Fruit fly (Drosophila melanogaster) whole organism, embryonic: Measurements from ENCODE around the gene vsg.

Source experiments
- B-H2 ChIP-seq: fragments of 200-800 bp; sonication (Bioruptor generic); optimal IDR thresholded peaks from 2 replicates; lab custom pipeline; 2018; ENCODE audit warnings: missing biosample characterization, mild to moderate bottlenecking, missing genetic modification characterization
- Blimp-1 ChIP-seq: fragments of 200-800 bp; sonication (Bioruptor generic); optimal IDR thresholded peaks from 3 replicates; lab custom pipeline; 2018; ENCODE audit warnings: missing biosample characterization, missing genetic modification characterization, mild to moderate bottlenecking, moderate library complexity, missing genetic modification reagents
- BtbVII ChIP-seq: fragments of 200-800 bp; sonication (Bioruptor generic); optimal IDR thresholded peaks from 3 replicates; lab custom pipeline; 2017; ENCODE audit warnings: missing biosample characterization, mild to moderate bottlenecking, missing genetic modification characterization
- CG10267 ChIP-seq: fragments of 200-800 bp; sonication (Bioruptor generic); optimal IDR thresholded peaks from 2 replicates; lab custom pipeline; 2018; ENCODE audit warnings: missing biosample characterization, mild to moderate bottlenecking, missing genetic modification characterization, moderate library complexity
- CG13424 ChIP-seq: fragments of 200-800 bp; sonication (Bioruptor generic); optimal IDR thresholded peaks from 2 replicates; lab custom pipeline; 2019; ENCODE audit warnings: missing biosample characterization, mild to moderate bottlenecking, missing genetic modification characterization, moderate library complexity
- CG14050 ChIP-seq: fragments of 200-800 bp; sonication (Bioruptor generic); IDR thresholded peaks from 3 replicates; pipeline ENCODE4 v1.3.6; 2022; ENCODE audit warnings: missing biosample characterization, missing genetic modification characterization
- CG15011 ChIP-seq: fragments of 200-800 bp; sonication (Bioruptor generic); optimal IDR thresholded peaks from 3 replicates; lab custom pipeline; 2018; ENCODE audit warnings: missing biosample characterization, mild to moderate bottlenecking, missing genetic modification characterization
- CG15073 ChIP-seq: fragments of 200-800 bp; sonication (Bioruptor generic); optimal IDR thresholded peaks from 2 replicates; lab custom pipeline; 2016; ENCODE audit warnings: missing biosample characterization, missing genetic modification characterization
- CG17359 ChIP-seq: fragments of 200-800 bp; sonication (Bioruptor generic); optimal IDR thresholded peaks from 3 replicates; lab custom pipeline; 2018; ENCODE audit warnings: missing biosample characterization, mild to moderate bottlenecking, missing genetic modification characterization, moderate library complexity
- CG17385 ChIP-seq: fragments of 200-800 bp; sonication (Bioruptor generic); optimal IDR thresholded peaks from 3 replicates; lab custom pipeline; 2018; ENCODE audit warnings: missing biosample characterization, mild to moderate bottlenecking, missing genetic modification characterization
- CG17568 ChIP-seq: fragments of 200-800 bp; sonication (Bioruptor generic); optimal IDR thresholded peaks from 2 replicates; lab custom pipeline; 2018; ENCODE audit warnings: missing biosample characterization, mild to moderate bottlenecking, missing genetic modification characterization, moderate library complexity
- CG2202 ChIP-seq: fragments of 200-800 bp; sonication (Bioruptor generic); optimal IDR thresholded peaks from 2 replicates; lab custom pipeline; 2018; ENCODE audit warnings: missing biosample characterization, mild to moderate bottlenecking, missing genetic modification characterization
- CG32772 ChIP-seq: fragments of 200-800 bp; sonication (Bioruptor generic); IDR thresholded peaks from 2 replicates; pipeline ENCODE4 v1.3.6; 2022; ENCODE audit warnings: missing biosample characterization, missing genetic modification characterization
- CG34376 ChIP-seq: fragments of 200-800 bp; sonication (Bioruptor generic); optimal IDR thresholded peaks from 2 replicates; lab custom pipeline; 2018; ENCODE audit warnings: missing biosample characterization, mild to moderate bottlenecking, missing genetic modification characterization
- CG3838 ChIP-seq: fragments of 200-800 bp; sonication (Bioruptor generic); optimal IDR thresholded peaks from 3 replicates; lab custom pipeline; 2016; ENCODE audit warnings: missing biosample characterization, missing genetic modification characterization
- CG43689 ChIP-seq: fragments of 200-800 bp; sonication (Bioruptor generic); IDR thresholded peaks from 2 replicates; pipeline ENCODE4 v1.3.6; 2022; ENCODE audit warnings: missing biosample characterization, missing genetic modification characterization
- CG9727 ChIP-seq: fragments of 200-800 bp; sonication (Bioruptor generic); optimal IDR thresholded peaks from 3 replicates; lab custom pipeline; 2017; ENCODE audit warnings: missing biosample characterization, mild to moderate bottlenecking, missing genetic modification characterization
- CG9876 ChIP-seq: fragments of 200-800 bp; sonication (Bioruptor generic); optimal IDR thresholded peaks from 2 replicates; lab custom pipeline; 2016; ENCODE audit warnings: missing biosample characterization, missing genetic modification characterization
- CG9932 ChIP-seq: fragments of 200-800 bp; sonication (Bioruptor generic); IDR thresholded peaks from 2 replicates; pipeline ENCODE4 v1.3.6; 2022; ENCODE audit warnings: missing biosample characterization, missing genetic modification characterization
- CHES-1-like ChIP-seq: fragments of 200-800 bp; sonication (Bioruptor generic); optimal IDR thresholded peaks from 2 replicates; lab custom pipeline; 2016; ENCODE audit warnings: missing biosample characterization, missing genetic modification characterization
- Chrac-16 ChIP-seq: fragments of 200-800 bp; sonication (Bioruptor generic); optimal IDR thresholded peaks from 3 replicates; lab custom pipeline; 2016; ENCODE audit warnings: missing biosample characterization, missing genetic modification characterization
- Dref ChIP-seq: fragments of 200-800 bp; sonication (Bioruptor generic); IDR thresholded peaks from 2 replicates; pipeline ENCODE4 v1.3.6; 2022; ENCODE audit warnings: missing biosample characterization, missing genetic modification characterization
- Fer1 ChIP-seq: fragments of 200-800 bp; sonication (Bioruptor generic); optimal IDR thresholded peaks from 2 replicates; lab custom pipeline; 2017; ENCODE audit warnings: missing biosample characterization, mild to moderate bottlenecking, missing genetic modification characterization
- H15 ChIP-seq: fragments of 200-800 bp; sonication (Bioruptor generic); IDR thresholded peaks from 3 replicates; pipeline ENCODE4 v1.3.6; 2022; ENCODE audit warnings: missing biosample characterization, missing genetic modification characterization
- Hey ChIP-seq: fragments of 200-800 bp; sonication (Bioruptor generic); optimal IDR thresholded peaks from 3 replicates; lab custom pipeline; 2018; ENCODE audit warnings: missing biosample characterization, mild to moderate bottlenecking, missing genetic modification characterization
- HmgD ChIP-seq: fragments of 200-800 bp; sonication (Bioruptor generic); optimal IDR thresholded peaks from 3 replicates; lab custom pipeline; 2016; ENCODE audit warnings: missing biosample characterization, missing genetic modification characterization
- Hr51 ChIP-seq, 2 experiments: fragments of 200-800 bp; sonication (Bioruptor generic); optimal IDR thresholded peaks; 2 replicates in 1 of 2; 3 replicates in 1 of 2; lab custom pipeline; 2016 to 2018; ENCODE audit warnings: missing biosample characterization in 2 of 2, missing genetic modification characterization in 2 of 2, mild to moderate bottlenecking in 1 of 2, moderate library complexity in 1 of 2
- Jarid2 ChIP-seq: fragments of 200-800 bp; sonication (Bioruptor generic); optimal IDR thresholded peaks from 3 replicates; lab custom pipeline; 2017; ENCODE audit warnings: mild to moderate bottlenecking, missing biosample characterization, missing genetic modification reagents, missing genetic modification characterization
- Lhr ChIP-seq: fragments of 200-800 bp; sonication (Bioruptor generic); optimal IDR thresholded peaks from 3 replicates; lab custom pipeline; 2017; ENCODE audit warnings: mild to moderate bottlenecking, missing biosample characterization, missing genetic modification reagents, missing genetic modification characterization
- Myb ChIP-seq: fragments of 200-800 bp; sonication (Bioruptor generic); optimal IDR thresholded peaks from 2 replicates; lab custom pipeline; 2016; ENCODE audit warnings: missing biosample characterization, missing genetic modification characterization
- NFAT ChIP-seq: fragments of 200-800 bp; sonication (Bioruptor generic); IDR thresholded peaks from 2 replicates; pipeline ENCODE4 v1.3.6; 2022; ENCODE audit warnings: missing biosample characterization, missing genetic modification characterization
- Ptx1 ChIP-seq: fragments of 200-800 bp; sonication (Bioruptor generic); IDR thresholded peaks from 2 replicates; pipeline ENCODE4 v1.3.6; 2022; ENCODE audit warnings: missing biosample characterization, missing genetic modification characterization
- al ChIP-seq: fragments of 200-800 bp; sonication (Bioruptor generic); IDR thresholded peaks from 2 replicates; pipeline ENCODE4 v1.3.6; 2022; ENCODE audit warnings: missing biosample characterization, missing genetic modification characterization
- cad ChIP-seq: fragments of >200 bp; optimal IDR thresholded peaks from 2 replicates; lab custom pipeline; 2017; ENCODE audit warnings: missing biosample characterization, missing genetic modification characterization
- chn ChIP-seq: fragments of 200-800 bp; sonication (Bioruptor generic); optimal IDR thresholded peaks from 2 replicates; lab custom pipeline; 2016; ENCODE audit warnings: missing biosample characterization, missing genetic modification characterization
- disco-r ChIP-seq: fragments of 200-800 bp; sonication (Bioruptor generic); optimal IDR thresholded peaks from 2 replicates; lab custom pipeline; 2016; ENCODE audit warnings: missing biosample characterization, missing genetic modification characterization
- dysf ChIP-seq: fragments of 200-800 bp; sonication (Bioruptor generic); IDR thresholded peaks from 3 replicates; pipeline ENCODE4 v1.3.6; 2022; ENCODE audit warnings: missing biosample characterization, missing genetic modification characterization
- exex ChIP-seq: fragments of 200-800 bp; sonication (Bioruptor generic); optimal IDR thresholded peaks from 4 replicates; lab custom pipeline; 2018; ENCODE audit warnings: missing biosample characterization, mild to moderate bottlenecking, missing genetic modification characterization, moderate library complexity
- fd3F ChIP-seq: fragments of 200-800 bp; sonication (Bioruptor generic); optimal IDR thresholded peaks from 2 replicates; lab custom pipeline; 2018; ENCODE audit warnings: missing biosample characterization, mild to moderate bottlenecking, missing genetic modification characterization, moderate library complexity
- hkb ChIP-seq, 2 experiments: fragments of 200-800 bp in 1 of 2; fragments of >200 bp in 1 of 2; sonication (Bioruptor generic) in 1 of 2; IDR thresholded peaks in 1 of 2; optimal IDR thresholded peaks in 1 of 2; 2 replicates each; pipeline versions ENCODE4 v1.3.6 to Lab custom; 2017 to 2022; ENCODE audit warnings: missing biosample characterization in 1 of 2, missing genetic modification characterization in 1 of 2
- jing ChIP-seq: fragments of 200-800 bp; sonication (Bioruptor generic); optimal IDR thresholded peaks from 2 replicates; lab custom pipeline; 2018; ENCODE audit warnings: missing biosample characterization, mild to moderate bottlenecking, missing genetic modification characterization
- lab ChIP-seq: fragments of 200-800 bp; sonication (Bioruptor generic); optimal IDR thresholded peaks from 3 replicates; lab custom pipeline; 2017; ENCODE audit warnings: missing biosample characterization, missing genetic modification characterization, mild to moderate bottlenecking, moderate library complexity, missing genetic modification reagents
- nau ChIP-seq: fragments of 200-800 bp; sonication (Bioruptor generic); optimal IDR thresholded peaks from 3 replicates; lab custom pipeline; 2017; ENCODE audit warnings: missing biosample characterization, mild to moderate bottlenecking, missing genetic modification characterization, missing genetic modification reagents
- p53 ChIP-seq: fragments of 200-800 bp; sonication (Bioruptor generic); optimal IDR thresholded peaks from 2 replicates; lab custom pipeline; 2016; ENCODE audit warnings: missing biosample characterization, missing genetic modification characterization
- sim ChIP-seq: fragments of 200-800 bp; sonication (Bioruptor generic); IDR thresholded peaks from 2 replicates; pipeline ENCODE4 v1.3.6; 2022; ENCODE audit warnings: missing biosample characterization, missing genetic modification characterization
- slp2 ChIP-seq: fragments of 200-800 bp; sonication (Bioruptor generic); optimal IDR thresholded peaks from 2 replicates; lab custom pipeline; 2016; ENCODE audit warnings: missing biosample characterization, missing genetic modification characterization
- stc ChIP-seq: fragments of 200-800 bp; sonication (Bioruptor generic); IDR thresholded peaks from 2 replicates; pipeline ENCODE4 v1.3.6; 2022; ENCODE audit warnings: missing biosample characterization, missing genetic modification characterization
- wek ChIP-seq: fragments of 200-800 bp; sonication (Bioruptor generic); optimal IDR thresholded peaks from 3 replicates; lab custom pipeline; 2018; ENCODE audit warnings: missing biosample characterization, mild to moderate bottlenecking, missing genetic modification characterization, moderate library complexity

Gene vsg

DNA sequence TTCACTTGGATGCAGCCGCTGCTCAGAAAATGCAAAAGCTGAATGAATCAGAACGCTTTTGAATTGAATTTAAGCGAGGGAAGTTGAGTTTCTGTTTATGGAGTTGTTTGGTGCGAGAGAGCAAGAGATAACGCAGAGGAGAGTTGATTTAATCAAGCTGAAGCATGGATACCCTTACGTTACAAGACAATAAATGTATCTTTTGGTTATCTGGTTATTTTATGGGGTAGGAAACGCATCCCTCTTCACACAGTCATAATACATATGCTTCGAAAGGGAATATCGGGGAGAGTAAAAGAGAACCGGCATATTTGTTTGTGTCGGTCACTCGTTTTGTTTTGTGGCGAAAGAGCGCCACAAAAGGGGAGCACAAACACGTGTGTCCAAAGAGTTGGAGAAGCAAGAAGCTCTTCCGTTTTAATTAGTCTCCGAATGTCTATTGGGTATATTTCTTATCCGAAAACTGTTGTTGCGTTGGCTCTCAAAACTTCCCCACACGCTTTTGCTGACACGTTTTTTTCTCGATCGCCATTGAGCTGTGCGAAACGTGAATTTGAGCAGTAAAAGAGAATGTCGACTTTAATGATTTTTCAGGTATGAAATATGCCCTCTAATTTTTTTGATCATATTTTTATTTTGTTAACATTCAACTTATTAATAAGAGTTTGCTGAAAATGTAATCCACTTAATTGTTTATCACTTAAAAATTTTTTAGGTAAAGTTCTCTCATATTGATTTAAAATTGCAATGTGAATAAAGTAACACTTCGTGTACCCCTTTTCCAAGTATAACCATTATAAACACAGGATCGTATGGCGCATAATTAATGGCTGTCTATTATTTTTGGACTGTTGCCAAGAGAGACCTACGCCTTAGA is 17.2 kb upstream of the vsg start, which contains the start of gene Prps (continued):
- TF ChIP-seq chn (GFP tag; lab: Kevin White, UChicago) (peak; percentile 59), CG34376 (GFP tag; lab: Kevin White, UChicago) (peak; percentile 79), H15 (GFP tag; lab: Robert Waterston, UW) (peak; percentile 81; the same call in 2 of the 3 replicates), CG17568 (GFP tag; lab: Kevin White, UChicago) (peak; percentile 78), Ptx1 (GFP tag; lab: Robert Waterston, UW) (peak; percentile 76), Lhr (GFP tag; lab: Kevin White, UChicago) (no peak), HmgD (GFP tag; lab: Kevin White, UChicago) (no peak), disco-r (GFP tag; lab: Kevin White, UChicago) (peak; percentile 59), sim (GFP tag; lab: Robert Waterston, UW) (peak; percentile 67; the same call in 1 of the 2 replicates), CG3838 (GFP tag; lab: Kevin White, UChicago) (peak; percentile 22), CG15073 (GFP tag; lab: Kevin White, UChicago) (no peak), wek (peak; percentile 42), cad (GFP tag; lab: Kevin White, UChicago) (no peak), dysf (GFP tag; lab: Robert Waterston, UW) (peak; percentile 83), hkb (optimal IDR thresholded peaks at IDR 0.05; lab: Kevin White, UChicago) (no peak), hkb (GFP tag; IDR thresholded peaks at IDR 0.05; lab: Robert Waterston, UW) (peak; percentile 85), NFAT (GFP tag; lab: Robert Waterston, UW) (peak; percentile 88), Jarid2 (GFP tag; lab: Kevin White, UChicago) (peak; percentile 35), lab (GFP tag; lab: Kevin White, UChicago) (peak; percentile 93), CG17359 (tag; lab: Kevin White, UChicago) (peak; percentile 82), CG10267 (tag; lab: Kevin White, UChicago) (peak; percentile 61), Hey (tag; lab: Kevin White, UChicago) (peak; percentile 59), CG17385 (GFP tag; lab: Kevin White, UChicago) (peak; percentile 75), B-H2 (GFP tag; lab: Kevin White, UChicago) (peak; percentile 62), Fer1 (GFP tag; lab: Kevin White, UChicago) (peak; percentile 83), p53 (GFP tag; lab: Kevin White, UChicago) (peak; percentile 61), Blimp-1 (peak; percentile 72), jing (GFP tag; lab: Kevin White, UChicago) (peak; percentile 36), CG43689 (GFP tag; lab: Robert Waterston, UW) (no peak), al (GFP tag; lab: Robert Waterston, UW) (peak; percentile 64; the same call in 1 of the 2 replicates), BtbVII (peak; percentile 77), fd3F (GFP tag; lab: Kevin White, UChicago) (peak; percentile 37), stc (GFP tag; lab: Robert Waterston, UW) (peak; percentile 79), CHES-1-like (GFP tag; lab: Kevin White, UChicago) (peak; percentile 78), Chrac-16 (GFP tag; lab: Kevin White, UChicago) (peak; percentile 63), exex (tag; lab: Kevin White, UChicago) (peak; percentile 60), CG9876 (GFP tag; lab: Kevin White, UChicago) (peak; percentile 35), slp2 (peak; percentile 33), CG2202 (no peak), CG9932 (GFP tag; lab: Robert Waterston, UW) (peak; percentile 83), Dref (GFP tag; lab: Robert Waterston, UW) (peak; percentile 24; the same call in 1 of the 2 replicates), Myb (GFP tag; lab: Kevin White, UChicago) (peak; percentile 58), Hr51 (GFP tag; optimal IDR thresholded peaks at IDR 0.05; lab: Kevin White, UChicago) (peak; percentile 66 to 75), CG15011 (GFP tag; lab: Kevin White, UChicago) (peak; percentile 22), nau (peak; percentile 73), CG14050 (GFP tag; lab: Robert Waterston, UW) (peak; percentile 71), CG13424 (tag; lab: Kevin White, UChicago) (peak; percentile 69), CG32772 (peak; percentile 57), CG9727 (peak; percentile 50)
